Fruit fly (Drosophila melanogaster) S2 (cell line): ENCODE results near the gene CG11425.

Experiments used
- CG8478 ChIP-seq: fragments of >200 bp; optimal IDR thresholded peaks from 2 replicates; lab custom pipeline; 2018
- CTCF ChIP-seq, 2 experiments: fragments of >200 bp; optimal IDR thresholded peaks; 2 replicates each; lab custom pipeline; 2018

Gene CG11425

dm6 chr3L:22471586-22472291 lies 2.9 kb upstream of the CG11425 start:
- TF ChIP-seq CTCF (optimal IDR thresholded peaks at IDR 0.05; lab: Kevin White, UChicago) (no peak), CG8478 (lab: Kevin White, UChicago) (no peak)

DNA sequence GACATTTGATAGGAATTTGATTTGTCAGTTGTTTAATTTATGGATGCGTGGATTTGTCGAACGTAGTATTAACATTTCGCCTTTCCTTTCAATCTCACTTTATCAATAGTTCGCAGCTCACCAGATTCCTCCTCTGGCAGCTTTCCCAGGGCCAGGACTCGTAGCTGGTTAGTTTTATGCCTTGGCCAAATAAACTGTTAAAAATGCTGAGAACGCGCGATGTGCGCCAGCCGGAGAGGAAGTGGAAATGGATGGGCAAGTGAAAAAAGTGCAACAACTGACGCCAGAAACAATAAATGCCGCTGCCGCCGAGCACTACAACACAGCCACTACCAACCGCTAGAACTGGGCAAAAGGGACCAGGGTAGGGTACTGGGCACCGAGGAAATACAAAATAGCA lies 8.9 kb downstream of the CG11425 start:
- no peak for TF ChIP-seq CG8478 (lab: Kevin White, UChicago)

DNA sequence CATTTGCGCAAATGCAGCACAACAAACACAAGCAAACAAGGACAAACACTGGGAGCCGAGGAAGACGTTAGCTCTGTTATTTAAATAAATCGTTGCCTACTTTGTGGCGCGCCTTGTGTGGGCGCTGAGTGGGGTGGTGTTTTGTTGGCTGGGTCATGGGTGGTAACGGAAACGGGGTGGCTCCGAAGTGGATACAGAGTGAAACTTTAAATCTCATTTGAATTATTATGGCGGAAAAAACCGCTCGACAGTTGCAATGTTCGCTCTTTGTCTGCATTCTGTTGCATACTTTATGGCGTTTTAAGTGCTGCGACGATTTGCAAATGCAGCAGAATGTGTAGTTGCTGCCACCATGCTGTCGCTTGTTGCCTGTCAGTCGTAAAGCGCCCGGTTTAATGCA lies 23.0 kb downstream of the CG11425 start:
- no peak for TF ChIP-seq CTCF (optimal IDR thresholded peaks at IDR 0.05; lab: Kevin White, UChicago)
- TF ChIP-seq CG8478 (lab: Kevin White, UChicago), result no peak

DNA sequence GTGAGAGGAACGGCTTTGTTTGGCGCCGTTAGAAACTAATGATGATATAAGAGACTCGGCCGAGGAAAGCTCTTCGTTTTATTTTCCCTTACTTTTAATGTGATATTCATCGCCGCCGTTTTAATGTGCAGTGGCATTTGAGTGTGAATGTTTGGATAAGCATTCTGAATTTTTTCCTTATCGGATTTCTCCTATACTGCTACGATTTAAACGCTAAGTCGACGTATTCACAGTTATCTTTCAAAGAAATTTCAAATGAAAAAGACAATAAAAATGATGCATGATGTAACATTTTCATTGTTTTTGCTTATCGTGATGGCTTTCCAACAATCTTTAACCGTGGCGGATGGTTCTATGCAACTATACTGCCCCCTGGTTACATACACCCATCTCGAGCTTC lies 26.7 kb downstream of the CG11425 start, which contains the start of gene CG43312:
Gene CG43312 (plus strand): TSS at position 301 of the 400 bp plus-strand sequence.
- TF ChIP-seq CTCF (optimal IDR thresholded peaks at IDR 0.05; lab: Kevin White, UChicago) (no peak), CG8478 (lab: Kevin White, UChicago) (no peak)

- TF ChIP-seq CG8478 (lab: Kevin White, UChicago) (no peak), CTCF (optimal IDR thresholded peaks at IDR 0.05; lab: Kevin White, UChicago) (no peak)
These were observed 29.1 kb downstream of the CG11425 start, which contains the start of gene CG43331 for dm6 chr3L:22503730-22504129. Gene CG43331, minus strand, starts transcription at chr3L:22503830.

dm6 chr3L:22504323-22504722 lies 29.7 kb downstream of the CG11425 start, which contains the start of gene CG43330:
Gene CG43330, minus strand, starts transcription at chr3L:22504423.
- TF ChIP-seq CTCF (optimal IDR thresholded peaks at IDR 0.05; lab: Kevin White, UChicago) (no peak), CG8478 (lab: Kevin White, UChicago) (no peak)

dm6 chr3L:22505118-22505517 lies 30.5 kb downstream of the CG11425 start, which contains the start of gene CG43329:
Gene CG43329, minus strand, starts transcription at chr3L:22505218.
- TF ChIP-seq CTCF (optimal IDR thresholded peaks at IDR 0.05; lab: Kevin White, UChicago), result no peak
- no peak for TF ChIP-seq CG8478 (lab: Kevin White, UChicago)

DNA sequence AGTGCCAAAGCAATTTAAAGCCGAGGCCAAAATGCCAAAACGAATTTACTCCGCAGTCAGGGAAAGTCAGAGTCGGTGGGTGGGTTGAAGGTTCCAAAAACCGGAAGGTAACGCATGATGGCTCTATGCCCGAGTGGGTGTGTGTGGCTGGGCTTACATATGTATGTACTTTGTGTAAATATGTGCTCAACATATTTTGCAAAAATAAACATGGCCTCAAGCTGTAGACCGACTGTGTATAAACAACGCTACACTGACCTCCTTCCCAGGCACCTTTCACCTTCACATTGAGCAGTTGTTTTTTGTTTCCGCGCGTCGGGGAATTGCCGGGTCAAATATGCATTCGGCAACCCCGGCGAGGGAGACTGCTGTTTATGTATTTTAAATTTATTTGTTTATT lies 45.4 kb downstream of the CG11425 start:
- no peak for TF ChIP-seq CTCF (optimal IDR thresholded peaks at IDR 0.05; lab: Kevin White, UChicago)
- TF ChIP-seq CG8478 (lab: Kevin White, UChicago), result no peak
